Worm (Caenorhabditis elegans) whole organism, L2 larva: ENCODE measurements around the gene wrm-1.

Experiments
- C34F6.9 ChIP-seq: fragments of 150-350 bp; optimal IDR thresholded peaks from 2 replicates; lab custom pipeline; 2014; ENCODE audit warnings: missing biosample characterization, missing genetic modification characterization
- ZK546.5 ChIP-seq: sonication (generic microtip); optimal IDR thresholded peaks from 2 replicates; lab custom pipeline; 2017; ENCODE audit warnings: missing biosample characterization, missing genetic modification characterization
- alr-1 ChIP-seq: fragments of 150-350 bp; optimal IDR thresholded peaks from 2 replicates; lab custom pipeline; 2014; ENCODE audit warnings: missing biosample characterization, missing genetic modification characterization
- ama-1 ChIP-seq: fragments of 150-350 bp; optimal IDR thresholded peaks from 2 replicates; lab custom pipeline; 2018; ENCODE audit warnings: inconsistent platforms
- blmp-1 ChIP-seq: sonication (generic microtip); optimal IDR thresholded peaks from 2 replicates; lab custom pipeline; 2017; ENCODE audit warnings: missing genetic modification characterization, mild to moderate bottlenecking, missing compliant biosample characterization, antibody characterized with exemption, moderate library complexity; ENCODE audit not compliant: insufficient read depth
- ceh-16 ChIP-seq: fragments of 150-350 bp; optimal IDR thresholded peaks from 2 replicates; lab custom pipeline; 2014; ENCODE audit warnings: missing biosample characterization, missing genetic modification characterization
- ceh-82 ChIP-seq: fragments of 150-350 bp; optimal IDR thresholded peaks from 2 replicates; lab custom pipeline; 2014; ENCODE audit warnings: missing biosample characterization, missing genetic modification characterization
- dmd-4 ChIP-seq: sonication (generic microtip); optimal IDR thresholded peaks from 2 replicates; lab custom pipeline; 2017; ENCODE audit warnings: missing biosample characterization, missing genetic modification characterization
- egl-27 ChIP-seq: sonication (generic microtip); optimal IDR thresholded peaks from 3 replicates; lab custom pipeline; 2017; ENCODE audit warnings: missing biosample characterization, missing genetic modification reagents, missing genetic modification characterization
- elt-1 ChIP-seq: fragments of 150-350 bp; optimal IDR thresholded peaks from 2 replicates; lab custom pipeline; 2014; ENCODE audit warnings: missing biosample characterization, missing genetic modification characterization
- elt-3 ChIP-seq: sonication (generic microtip); optimal IDR thresholded peaks from 2 replicates; lab custom pipeline; 2017; ENCODE audit warnings: missing biosample characterization, missing genetic modification characterization
- fos-1 ChIP-seq: fragments of 150-350 bp; optimal IDR thresholded peaks from 2 replicates; lab custom pipeline; 2014; ENCODE audit warnings: missing biosample characterization, missing genetic modification characterization
- gmeb-1 ChIP-seq: fragments of 150-350 bp; optimal IDR thresholded peaks from 2 replicates; lab custom pipeline; 2014; ENCODE audit warnings: missing biosample characterization, missing genetic modification characterization
- lin-11 ChIP-seq: fragments of 150-350 bp; sonication (generic microtip); optimal IDR thresholded peaks from 2 replicates; lab custom pipeline; 2014; ENCODE audit warnings: missing biosample characterization, missing genetic modification characterization, inconsistent platforms, mixed read lengths
- lin-39 ChIP-seq: fragments of 150-350 bp; optimal IDR thresholded peaks from 2 replicates; lab custom pipeline; 2014; ENCODE audit warnings: missing biosample characterization, missing genetic modification reagents, missing genetic modification characterization
- lsy-2 ChIP-seq, 2 experiments: fragments of 150-350 bp in 1 of 2; sonication (generic microtip) in 1 of 2; optimal IDR thresholded peaks; 2 replicates each; lab custom pipeline; 2014 to 2017; ENCODE audit warnings: missing biosample characterization in 2 of 2, missing genetic modification characterization in 2 of 2
- mbf-1 ChIP-seq: sonication (generic microtip); optimal IDR thresholded peaks from 2 replicates; lab custom pipeline; 2017; ENCODE audit warnings: missing biosample characterization, missing genetic modification characterization
- mdl-1 ChIP-seq, 2 experiments: fragments of 150-350 bp in 1 of 2; sonication (generic microtip) in 1 of 2; optimal IDR thresholded peaks; 2 replicates each; lab custom pipeline; 2017; ENCODE audit warnings: missing biosample characterization in 2 of 2, missing genetic modification characterization in 2 of 2
- nhr-11 ChIP-seq: fragments of 150-350 bp; optimal IDR thresholded peaks from 2 replicates; lab custom pipeline; 2014; ENCODE audit warnings: missing biosample characterization, missing genetic modification characterization
- nhr-12 ChIP-seq: fragments of 150-350 bp; optimal IDR thresholded peaks from 2 replicates; lab custom pipeline; 2014; ENCODE audit warnings: missing biosample characterization, missing genetic modification characterization
- nhr-21 ChIP-seq: fragments of 150-350 bp; optimal IDR thresholded peaks from 2 replicates; lab custom pipeline; 2014; ENCODE audit warnings: missing biosample characterization, missing genetic modification characterization
- nhr-25 ChIP-seq: fragments of 150-350 bp; sonication (generic microtip); optimal IDR thresholded peaks from 3 replicates; lab custom pipeline; 2014; ENCODE audit warnings: missing biosample characterization, missing genetic modification characterization
- nhr-77 ChIP-seq: fragments of 150-350 bp; optimal IDR thresholded peaks from 2 replicates; lab custom pipeline; 2014; ENCODE audit warnings: missing biosample characterization, missing genetic modification characterization
- peb-1 ChIP-seq: fragments of 150-350 bp; optimal IDR thresholded peaks from 2 replicates; lab custom pipeline; 2014; ENCODE audit warnings: missing biosample characterization, missing genetic modification characterization
- sma-9 ChIP-seq, 2 experiments: fragments of 150-350 bp in 1 of 2; sonication (generic microtip) in 1 of 2; optimal IDR thresholded peaks; 2 replicates each; lab custom pipeline; 2014 to 2016; ENCODE audit warnings: missing genetic modification characterization in 2 of 2, mild to moderate bottlenecking in 1 of 2, missing biosample characterization in 1 of 2, missing compliant biosample characterization in 1 of 2, missing genetic modification reagents in 1 of 2, moderate library complexity in 1 of 2
- snpc-4 ChIP-seq: fragments of 150-350 bp; optimal IDR thresholded peaks from 2 replicates; lab custom pipeline; 2014; ENCODE audit warnings: missing biosample characterization, missing genetic modification characterization
- unc-62 ChIP-seq: fragments of 150-350 bp; optimal IDR thresholded peaks from 2 replicates; lab custom pipeline; 2014; ENCODE audit warnings: missing biosample characterization, missing genetic modification reagents, missing genetic modification characterization
- zag-1 ChIP-seq: fragments of 150-350 bp; optimal IDR thresholded peaks from 2 replicates; lab custom pipeline; 2014; ENCODE audit warnings: missing biosample characterization, missing genetic modification characterization
- ztf-1 ChIP-seq: fragments of 200-800 bp; sonication (Bioruptor generic); conservative IDR thresholded peaks from 2 replicates; pipeline ENCODE4 v1.3.6; 2022; ENCODE audit warnings: missing genetic modification characterization, missing compliant biosample characterization
- ztf-11 ChIP-seq: sonication (generic microtip); optimal IDR thresholded peaks from 2 replicates; lab custom pipeline; 2017; ENCODE audit warnings: missing biosample characterization, missing genetic modification characterization
- ztf-4 ChIP-seq: fragments of 150-350 bp; optimal IDR thresholded peaks from 2 replicates; lab custom pipeline; 2014; ENCODE audit warnings: missing biosample characterization, missing genetic modification characterization

wrm-1 gene

ce11 chrIII:5715467-5715866, 7.2 kb upstream of the wrm-1 start (continued):
- TF ChIP-seq ceh-82 (tag; lab: Kevin White, UChicago) (no peak), zag-1 (no peak), nhr-11 (tag; lab: Kevin White, UChicago) (no peak), fos-1 (peak; percentile 54), ama-1 (lab: Kevin White, UChicago) (no peak), alr-1 (tag; lab: Kevin White, UChicago) (no peak), nhr-21 (tag; lab: Kevin White, UChicago) (peak; percentile 73), nhr-77 (no peak), blmp-1 (peak; percentile 24), dmd-4 (tag; lab: Kevin White, UChicago) (no peak), nhr-25 (tag; lab: Kevin White, UChicago) (peak; percentile 60), elt-3 (tag; lab: Kevin White, UChicago) (no peak), lin-39 (tag; lab: Kevin White, UChicago) (no peak), C34F6.9 (tag; lab: Kevin White, UChicago) (peak; percentile 87), gmeb-1 (tag; lab: Kevin White, UChicago) (no peak), mbf-1 (no peak), ztf-11 (tag; lab: Kevin White, UChicago) (no peak), unc-62 (GFP tag; lab: Kevin White, UChicago) (no peak), ztf-4 (peak; percentile 7)

ce11 chrIII:5717173-5717748, 5.4 kb upstream of the wrm-1 start:
- peak; percentile 28 for TF ChIP-seq ama-1 (lab: Kevin White, UChicago)
- TF ChIP-seq mbf-1, result no peak

- no peak for TF ChIP-seq ztf-11 (tag; lab: Kevin White, UChicago)
- TF ChIP-seq peb-1 (tag; lab: Kevin White, UChicago), result no peak
- peak; percentile 4 for TF ChIP-seq ceh-16
- TF ChIP-seq nhr-12, result no peak
- TF ChIP-seq lin-11, result no peak
Observed at ce11 chrIII:5718385-5718784, 4.3 kb upstream of the wrm-1 start.

- TF ChIP-seq ceh-16 (peak; percentile 80), blmp-1 (no peak), mdl-1 (tag; optimal IDR thresholded peaks at IDR 0.05; lab: Kevin White, UChicago) (no peak), ZK546.5 (tag; lab: Kevin White, UChicago) (no peak)
- TF ChIP-seq, all 48 proteins: peak for 1
Observed at ce11 chrIII:5719105-5719831, 3.4 kb upstream of the wrm-1 start.

- TF ChIP-seq gmeb-1 (tag; lab: Kevin White, UChicago), result peak; percentile 35
- peak; percentile 8 to 18 for TF ChIP-seq lsy-2 (tag; optimal IDR thresholded peaks at IDR 0.05; lab: Kevin White, UChicago)
- no peak for TF ChIP-seq lin-11
Observed at ce11 chrIII:5719832-5720194, 2.8 kb upstream of the wrm-1 start.

ce11 chrIII:5720266-5721019, 2.2 kb upstream of the wrm-1 start:
- TF ChIP-seq egl-27 (tag; lab: Kevin White, UChicago), result no peak
- TF ChIP-seq sma-9 (GFP tag; optimal IDR thresholded peaks at IDR 0.05; lab: Kevin White, UChicago), result peak; percentile 2
- TF ChIP-seq sma-9 (tag; optimal IDR thresholded peaks at IDR 0.05; lab: Kevin White, UChicago), result no peak

ce11 chrIII:5721488-5721887, 1.2 kb upstream of the wrm-1 start:
- no peak for TF ChIP-seq nhr-11 (tag; lab: Kevin White, UChicago)
- TF ChIP-seq peb-1 (tag; lab: Kevin White, UChicago), result no peak
- TF ChIP-seq egl-27 (tag; lab: Kevin White, UChicago), result no peak
- TF ChIP-seq zag-1, result no peak
- TF ChIP-seq snpc-4, result no peak
- no peak for TF ChIP-seq C34F6.9 (tag; lab: Kevin White, UChicago)
- no peak for TF ChIP-seq unc-62 (GFP tag; lab: Kevin White, UChicago)
- TF ChIP-seq ztf-1 (GFP tag; lab: Robert Waterston, UW), result no peak
- TF ChIP-seq elt-1 (tag; lab: Kevin White, UChicago), result no peak
- no peak for TF ChIP-seq ama-1 (lab: Kevin White, UChicago)
- TF ChIP-seq, all 48 proteins: peak for 0
